Fruit fly (Drosophila melanogaster): ENCODE results near the gene aurA.

dm6 chr3R:11947079-11947869, 15.7 kb upstream of the aurA start:
- peak; percentile 49 for TF ChIP-seq Hnf4 (GFP tag; optimal IDR thresholded peaks at IDR 0.05)
- TF ChIP-seq fru (GFP tag; optimal IDR thresholded peaks at IDR 0.05) = peak; percentile 71
- no peak for TF ChIP-seq pan (optimal IDR thresholded peaks at IDR 0.05)
- TF ChIP-seq CG32264 (GFP tag; optimal IDR thresholded peaks at IDR 0.05) = no peak
- no peak for TF ChIP-seq Dfd (GFP tag; optimal IDR thresholded peaks at IDR 0.05)
- no peak for TF ChIP-seq Hr78 (GFP tag; optimal IDR thresholded peaks at IDR 0.05)
- TF ChIP-seq Myc (optimal IDR thresholded peaks at IDR 0.05) = no peak
- TF ChIP-seq CG9705 (GFP tag; optimal IDR thresholded peaks at IDR 0.05) = peak; percentile 4
- peak; percentile 72 for TF ChIP-seq HLH106 (tag; optimal IDR thresholded peaks at IDR 0.05)

All from whole organism, wandering third instar larva.